Worm (Caenorhabditis elegans): ENCODE data around the gene lon-3.

DNA sequence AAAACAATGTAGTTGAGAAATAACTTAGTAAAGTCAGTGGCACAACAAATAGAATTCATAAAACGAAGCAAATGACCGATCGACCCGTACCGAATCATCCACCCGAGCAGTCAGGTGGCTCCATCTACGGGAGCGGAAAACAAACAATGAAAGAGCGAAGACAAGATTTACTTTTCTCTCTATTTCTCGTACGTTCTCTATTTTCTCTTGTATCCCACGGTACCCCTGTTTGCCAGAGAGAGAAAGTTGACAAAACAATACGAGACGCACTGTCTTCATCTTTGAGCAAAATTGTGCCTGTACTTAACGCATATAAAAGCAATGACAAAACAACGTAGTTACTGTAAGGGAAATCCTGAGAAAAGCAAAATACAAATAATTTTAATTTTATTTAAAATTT, 1.8 kb downstream of the lon-3 start:
- TF ChIP-seq ztf-29 (GFP tag; IDR thresholded peaks at IDR 0.05) (no peak), cog-1 (tag; optimal IDR thresholded peaks at IDR 0.05) (no peak), tab-1 (GFP tag; IDR thresholded peaks at IDR 0.05) (no peak)

All from whole organism, midembryonic.